Worm (Caenorhabditis elegans): ENCODE data around the gene cor-1.

Gene cor-1

ce11 chrIII:10238448-10239154 is 10.3 kb upstream of the cor-1 start, which contains the start of gene Y70G10A.3:
TSS of gene Y70G10A.3 (plus strand) at chrIII:10239104.
- TF ChIP-seq mml-1 (tag; optimal IDR thresholded peaks at IDR 0.05) = no peak
- TF ChIP-seq mdl-1 (tag; optimal IDR thresholded peaks at IDR 0.05) = no peak
- TF ChIP-seq snpc-4 (tag; optimal IDR thresholded peaks at IDR 0.05) = no peak
- TF ChIP-seq daf-12 (tag; optimal IDR thresholded peaks at IDR 0.05) = no peak

ce11 chrIII:10240073-10240472 is 8.8 kb upstream of the cor-1 start:
- TF ChIP-seq lin-39 (tag; optimal IDR thresholded peaks at IDR 0.05) = no peak

- peak; percentile 40 for TF ChIP-seq nhr-43 (tag; optimal IDR thresholded peaks at IDR 0.05; ENCODE audit: poor library complexity, severe bottlenecking)
- peak; percentile 1 for TF ChIP-seq nhr-25 (tag; optimal IDR thresholded peaks at IDR 0.05)
- no peak for TF ChIP-seq nhr-67 (tag; optimal IDR thresholded peaks at IDR 0.05)
Measured at ce11 chrIII:10241332-10241829, 7.5 kb upstream of the cor-1 start.

ce11 chrIII:10244013-10244412 is 4.9 kb upstream of the cor-1 start:
- TF ChIP-seq nhr-76 (tag; optimal IDR thresholded peaks at IDR 0.05) = no peak
- no peak for TF ChIP-seq mdl-1 (tag; optimal IDR thresholded peaks at IDR 0.05)
- no peak for TF ChIP-seq nhr-237 (tag; optimal IDR thresholded peaks at IDR 0.05)
- TF ChIP-seq nfya-1 (tag; optimal IDR thresholded peaks at IDR 0.05; ENCODE audit: insufficient read depth) = no peak
- TF ChIP-seq nhr-23 (tag; optimal IDR thresholded peaks at IDR 0.05) = no peak

ce11 chrIII:10251114-10251513 is 2.2 kb downstream of the cor-1 start:
- TF ChIP-seq nhr-23 (tag; optimal IDR thresholded peaks at IDR 0.05) = no peak

ce11 chrIII:10253334-10253733 is 4.4 kb downstream of the cor-1 start:
- TF ChIP-seq ceh-28 (tag; optimal IDR thresholded peaks at IDR 0.05) = no peak
- no peak for TF ChIP-seq eor-1 (tag; optimal IDR thresholded peaks at IDR 0.05)
- no peak for TF ChIP-seq fkh-2 (tag; optimal IDR thresholded peaks at IDR 0.05)
- no peak for TF ChIP-seq tbx-2 (tag; optimal IDR thresholded peaks at IDR 0.05)
- TF ChIP-seq elt-2 (tag; optimal IDR thresholded peaks at IDR 0.05) = no peak
- TF ChIP-seq ztf-4 (tag; optimal IDR thresholded peaks at IDR 0.05) = no peak

- TF ChIP-seq ceh-82 (tag; optimal IDR thresholded peaks at IDR 0.05) (no peak), nhr-23 (tag; optimal IDR thresholded peaks at IDR 0.05) (peak; percentile 13)
Measured at ce11 chrIII:10254583-10254982, 5.7 kb downstream of the cor-1 start, which contains the start of gene R01H10.4. TSS of gene R01H10.4 (plus strand) at chrIII:10254818.

- TF ChIP-seq elt-2 (tag; optimal IDR thresholded peaks at IDR 0.05) = no peak
- no peak for TF ChIP-seq egl-27 (tag; optimal IDR thresholded peaks at IDR 0.05)
- TF ChIP-seq lin-39 (tag; optimal IDR thresholded peaks at IDR 0.05) = no peak
- no peak for TF ChIP-seq ceh-16 (tag; optimal IDR thresholded peaks at IDR 0.05)
- no peak for TF ChIP-seq aly-2 (tag; optimal IDR thresholded peaks at IDR 0.05)
- no peak for TF ChIP-seq mml-1 (tag; optimal IDR thresholded peaks at IDR 0.05)
- no peak for TF ChIP-seq pqm-1 (tag; optimal IDR thresholded peaks at IDR 0.05)
- no peak for TF ChIP-seq nhr-23 (tag; optimal IDR thresholded peaks at IDR 0.05)
- no peak for TF ChIP-seq nhr-28 (tag; optimal IDR thresholded peaks at IDR 0.05)
Measured at ce11 chrIII:10258641-10259040, 9.7 kb downstream of the cor-1 start, which contains the start of gene rip-1. TSS of gene rip-1 (minus strand) at chrIII:10258741.

ce11 chrIII:10261256-10261655 is 12.3 kb downstream of the cor-1 start:
- TF ChIP-seq jun-1 (tag; optimal IDR thresholded peaks at IDR 0.05) (no peak), skn-1 (tag; optimal IDR thresholded peaks at IDR 0.05) (no peak), nfya-1 (tag; optimal IDR thresholded peaks at IDR 0.05; ENCODE audit: insufficient read depth) (no peak), elt-2 (tag; optimal IDR thresholded peaks at IDR 0.05) (no peak), elt-1 (tag; optimal IDR thresholded peaks at IDR 0.05) (no peak), tbx-2 (tag; optimal IDR thresholded peaks at IDR 0.05) (no peak), nhr-67 (tag; optimal IDR thresholded peaks at IDR 0.05) (no peak), pqm-1 (tag; optimal IDR thresholded peaks at IDR 0.05) (no peak), R02D3.7 (tag; optimal IDR thresholded peaks at IDR 0.05) (no peak), egl-27 (tag; optimal IDR thresholded peaks at IDR 0.05) (no peak), eor-1 (tag; optimal IDR thresholded peaks at IDR 0.05) (no peak), ZK546.5 (tag; optimal IDR thresholded peaks at IDR 0.05) (no peak), sea-2 (GFP tag; optimal IDR thresholded peaks at IDR 0.05) (no peak), pha-4 (tag; optimal IDR thresholded peaks at IDR 0.05) (no peak), lin-15B (tag; optimal IDR thresholded peaks at IDR 0.05) (no peak), hmg-11 (tag; optimal IDR thresholded peaks at IDR 0.05) (no peak)

Measured in whole organism, L3 larva.